Worm (Caenorhabditis elegans): ENCODE measurements around the gene cpg-8.

ce11 chrV:4676812-4677211 lies 15.4 kb downstream of the cpg-8 start:
- no peak for TF ChIP-seq nhr-6 (tag; optimal IDR thresholded peaks at IDR 0.05)
- TF ChIP-seq lin-13 (GFP tag; optimal IDR thresholded peaks at IDR 0.05): no peak
- TF ChIP-seq nhr-77 (tag; optimal IDR thresholded peaks at IDR 0.05): no peak
- TF ChIP-seq nhr-25 (tag; optimal IDR thresholded peaks at IDR 0.05): no peak
- no peak for TF ChIP-seq lin-39 (tag; optimal IDR thresholded peaks at IDR 0.05)
- TF ChIP-seq lsy-2 (tag; optimal IDR thresholded peaks at IDR 0.05): no peak
- no peak for TF ChIP-seq sem-4 (tag; optimal IDR thresholded peaks at IDR 0.05)
- no peak for TF ChIP-seq ama-1 (optimal IDR thresholded peaks at IDR 0.05)
- TF ChIP-seq skn-1 (tag; optimal IDR thresholded peaks at IDR 0.05): no peak
- TF ChIP-seq unc-62 (GFP tag; optimal IDR thresholded peaks at IDR 0.05): no peak
